Worm (Caenorhabditis elegans) whole organism, young adult: ENCODE results near the gene sri-60.
"Not testable (repeated sequence)": the region's sequence is repeated elsewhere in the genome, so short reads cannot be mapped to it uniquely, and the experiment has no call there.

Experiments used
- B0035.1 ChIP-seq: sonication (generic microtip); optimal IDR thresholded peaks from 2 replicates; lab custom pipeline; 2016; ENCODE audit warnings: missing genetic modification characterization, mild to moderate bottlenecking, missing compliant biosample characterization, missing genotype, missing genetic modification reagents
- F39B2.1 ChIP-seq: fragments of 200-800 bp; sonication (Bioruptor generic); IDR thresholded peaks from 2 replicates; pipeline ENCODE4 v1.3.6; 2022; ENCODE audit warnings: missing genetic modification reagents, missing genetic modification characterization, missing compliant biosample characterization
- F49E8.2 ChIP-seq: sonication (generic microtip); optimal IDR thresholded peaks from 3 replicates; lab custom pipeline; 2017; ENCODE audit warnings: missing genetic modification characterization, mild to moderate bottlenecking, missing compliant biosample characterization, antibody characterized with exemption, moderate library complexity; ENCODE audit not compliant: insufficient read depth
- F57A8.1 ChIP-seq: fragments of 200-800 bp; sonication (Bioruptor generic); optimal IDR thresholded peaks from 2 replicates; lab custom pipeline; 2018; ENCODE audit warnings: mild to moderate bottlenecking, missing genetic modification characterization, moderate library complexity, missing compliant biosample characterization
- K12H6.12 ChIP-seq: fragments of 200-800 bp; sonication (Bioruptor generic); optimal IDR thresholded peaks from 2 replicates; lab custom pipeline; 2018; ENCODE audit warnings: mild to moderate bottlenecking, missing genetic modification characterization, missing compliant biosample characterization
- attf-3 ChIP-seq: fragments of 200-800 bp; sonication (Bioruptor generic); conservative IDR thresholded peaks from 2 replicates; pipeline ENCODE4 v1.3.6; 2022; ENCODE audit warnings: missing genetic modification reagents, missing genetic modification characterization, missing compliant biosample characterization
- attf-5 ChIP-seq: fragments of 200-800 bp; sonication (Bioruptor generic); optimal IDR thresholded peaks from 2 replicates; lab custom pipeline; 2018; ENCODE audit warnings: mild to moderate bottlenecking, missing genetic modification characterization, missing compliant biosample characterization
- bed-1 ChIP-seq: fragments of 200-800 bp; sonication (Bioruptor generic); IDR thresholded peaks from 2 replicates; pipeline ENCODE4 v1.3.6; 2022; ENCODE audit warnings: missing genetic modification reagents, missing genetic modification characterization, missing compliant biosample characterization
- cebp-1 ChIP-seq, 2 experiments: fragments of 200-800 bp in 1 of 2; sonication (Bioruptor generic) in 1 of 2; sonication (generic microtip) in 1 of 2; IDR thresholded peaks in 1 of 2; optimal IDR thresholded peaks in 1 of 2; 2 replicates each; pipeline versions ENCODE4 v1.3.6 to Lab custom; 2017 to 2022; ENCODE audit warnings: missing compliant biosample characterization in 2 of 2, missing genetic modification characterization in 2 of 2, mild to moderate bottlenecking in 1 of 2, missing genetic modification reagents in 1 of 2, moderate library complexity in 1 of 2
- dpff-1 ChIP-seq: sonication (generic microtip); optimal IDR thresholded peaks from 2 replicates; lab custom pipeline; 2017; ENCODE audit warnings: mild to moderate bottlenecking, missing genetic modification characterization, missing compliant biosample characterization
- egrh-3 ChIP-seq: fragments of 200-800 bp; sonication (Bioruptor generic); IDR thresholded peaks from 2 replicates; pipeline ENCODE4 v1.3.6; 2022; ENCODE audit warnings: missing genetic modification reagents, missing genetic modification characterization, missing compliant biosample characterization
- hlh-12 ChIP-seq: sonication (generic microtip); optimal IDR thresholded peaks from 2 replicates; lab custom pipeline; 2016; ENCODE audit warnings: missing genetic modification characterization, missing compliant biosample characterization
- lin-40 ChIP-seq: sonication (generic microtip); optimal IDR thresholded peaks from 2 replicates; lab custom pipeline; 2016; ENCODE audit warnings: missing genetic modification characterization, mild to moderate bottlenecking, missing compliant biosample characterization, missing genotype, missing genetic modification reagents
- lsl-1 ChIP-seq: fragments of 200-800 bp; sonication (Bioruptor generic); optimal IDR thresholded peaks from 2 replicates; lab custom pipeline; 2018; ENCODE audit warnings: mild to moderate bottlenecking, missing genetic modification characterization, moderate library complexity, missing compliant biosample characterization
- madf-8 ChIP-seq: fragments of 200-800 bp; sonication (Bioruptor generic); conservative IDR thresholded peaks from 2 replicates; pipeline ENCODE4 v1.3.6; 2022; ENCODE audit warnings: missing genetic modification reagents, missing genetic modification characterization, missing compliant biosample characterization
- pha-4 ChIP-seq: fragments of 150-350 bp; sonication (generic microtip); optimal IDR thresholded peaks from 2 replicates; lab custom pipeline; 2014; ENCODE audit warnings: missing biosample characterization, missing genetic modification reagents, missing genetic modification characterization
- zfh-2 ChIP-seq: fragments of 200-800 bp; sonication (Bioruptor generic); conservative IDR thresholded peaks from 2 replicates; pipeline ENCODE4 v1.3.6; 2022; ENCODE audit warnings: missing genetic modification reagents, missing genetic modification characterization, missing compliant biosample characterization
- ztf-25 ChIP-seq: fragments of 200-800 bp; sonication (Bioruptor generic); IDR thresholded peaks from 2 replicates; pipeline ENCODE4 v1.3.6; 2022; ENCODE audit warnings: missing genetic modification reagents, missing genetic modification characterization, missing compliant biosample characterization

Gene sri-60

ce11 chrII:2665081-2665480, 37.6 kb downstream of the sri-60 start, which contains the start of gene F22E5.2:
F22E5.2 (plus strand) TSS chrII:2665381.
- TF ChIP-seq attf-5; lin-40 (tag; lab: Kevin White, UChicago); F49E8.2 (tag; lab: Kevin White, UChicago): not testable (repeated sequence)
- TF ChIP-seq, all 124 proteins: peak for 0; not testable (repeated sequence) for 124

- no peak for TF ChIP-seq dpff-1 (tag; lab: Kevin White, UChicago)
- TF ChIP-seq hlh-12 (tag; lab: Kevin White, UChicago): no peak
- TF ChIP-seq bed-1 (GFP tag; lab: Robert Waterston, UW): no peak
- no peak for TF ChIP-seq attf-3
- no peak for TF ChIP-seq F57A8.1 (GFP tag; lab: Kevin White, UChicago)
- no peak for TF ChIP-seq cebp-1 (GFP tag; IDR thresholded peaks at IDR 0.05; lab: Robert Waterston, UW)
- TF ChIP-seq cebp-1 (tag; optimal IDR thresholded peaks at IDR 0.05; lab: Kevin White, UChicago): no peak
- TF ChIP-seq lsl-1 (GFP tag; lab: Kevin White, UChicago): no peak
- no peak for TF ChIP-seq ztf-25 (GFP tag; lab: Robert Waterston, UW)
- no peak for TF ChIP-seq madf-8 (GFP tag; lab: Robert Waterston, UW)
- no peak for TF ChIP-seq pha-4 (tag; lab: Kevin White, UChicago)
- no peak for TF ChIP-seq B0035.1 (tag; lab: Kevin White, UChicago)
- no peak for TF ChIP-seq F39B2.1 (GFP tag; lab: Robert Waterston, UW)
- no peak for TF ChIP-seq K12H6.12
These were observed 43.3 kb downstream of the sri-60 start, which contains the start of gene gcy-21 for ce11 chrII:2659364-2659763. gcy-21 (plus strand) TSS chrII:2659664.

DNA sequence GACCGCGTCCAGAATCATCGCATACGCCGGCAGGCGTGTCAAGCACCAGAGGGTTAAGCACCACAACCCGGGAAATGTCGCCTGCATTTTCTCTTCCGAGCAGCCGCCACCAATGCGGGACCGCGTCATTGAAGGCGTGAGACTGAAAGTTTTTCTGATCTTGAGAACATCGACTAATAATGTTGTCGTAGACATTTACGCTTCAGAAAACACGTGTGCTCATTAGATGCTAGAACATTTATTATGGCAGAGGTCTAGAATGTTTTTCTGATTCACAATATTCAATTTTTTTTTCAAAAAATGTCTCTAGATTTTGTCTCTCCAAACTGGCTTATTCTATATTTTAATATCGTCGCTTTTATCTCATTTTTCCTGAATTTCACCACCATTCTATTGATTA, 46.1 kb downstream of the sri-60 start, which contains the start of gene sri-47:
TSS of gene sri-47 (plus strand) at position 301 of the 400 bp plus-strand sequence.
- TF ChIP-seq zfh-2 (GFP tag; lab: Robert Waterston, UW) (0 out of 2 replicates have a peak, but pooled peaks have one; percentile 37), egrh-3 (GFP tag; lab: Robert Waterston, UW) (no peak)
